Worm (Caenorhabditis elegans): ENCODE measurements around the gene unc-7.

unc-7 gene

ce11 chrX:15132073-15132472 is 15.5 kb downstream of the unc-7 start:
- TF ChIP-seq duxl-1 (tag; optimal IDR thresholded peaks at IDR 0.05; ENCODE audit: poor library complexity), result no peak
- peak; percentile 73 for TF ChIP-seq set-16 (GFP tag; IDR thresholded peaks at IDR 0.05)
- TF ChIP-seq attf-4 (tag; optimal IDR thresholded peaks at IDR 0.05), result no peak
- TF ChIP-seq D1046.2 (GFP tag; IDR thresholded peaks at IDR 0.05), result no peak
- TF ChIP-seq daf-16 (GFP tag; optimal IDR thresholded peaks at IDR 0.05), result no peak
- no peak for TF ChIP-seq daf-16 (tag; optimal IDR thresholded peaks at IDR 0.05)
- TF ChIP-seq mdl-1 (tag; optimal IDR thresholded peaks at IDR 0.05), result no peak
- TF ChIP-seq ZK546.5 (tag; optimal IDR thresholded peaks at IDR 0.05), result no peak
- TF ChIP-seq T20F7.1 (GFP tag; optimal IDR thresholded peaks at IDR 0.05), result no peak
- TF ChIP-seq zfp-2 (tag; optimal IDR thresholded peaks at IDR 0.05), result no peak

ce11 chrX:15128184-15128583 is 19.4 kb downstream of the unc-7 start:
- TF ChIP-seq fkh-10 (GFP tag; optimal IDR thresholded peaks at IDR 0.05) (peak; percentile 45), F37D6.2 (tag; optimal IDR thresholded peaks at IDR 0.05) (no peak), daf-19 (GFP tag; conservative IDR thresholded peaks at IDR 0.05) (no peak), ctbp-1 (GFP tag; IDR thresholded peaks at IDR 0.05) (peak; percentile 46; the same call in 1 of the 2 replicates)

ce11 chrX:15127338-15127737 is 20.2 kb downstream of the unc-7 start:
- peak; percentile 86 for TF ChIP-seq set-16 (GFP tag; IDR thresholded peaks at IDR 0.05)
- 0 out of 2 replicates have a peak, but pooled peaks have one; percentile 43 for TF ChIP-seq egl-43 (GFP tag; IDR thresholded peaks at IDR 0.05)
- TF ChIP-seq ztf-7 (tag; optimal IDR thresholded peaks at IDR 0.05), result no peak
- peak; percentile 80 for TF ChIP-seq aha-1 (tag)
- TF ChIP-seq Y105C5A.15 (GFP tag; IDR thresholded peaks at IDR 0.05), result no peak

- TF ChIP-seq ztf-11 (tag; optimal IDR thresholded peaks at IDR 0.05) (no peak), aly-2 (tag; optimal IDR thresholded peaks at IDR 0.05) (no peak), rbr-2 (tag; optimal IDR thresholded peaks at IDR 0.05) (no peak), unc-130 (GFP tag; optimal IDR thresholded peaks at IDR 0.05) (no peak), Y75B8A.6 (GFP tag; IDR thresholded peaks at IDR 0.05) (no peak), lin-15B (tag; optimal IDR thresholded peaks at IDR 0.05) (no peak), lin-1 (GFP tag; IDR thresholded peaks at IDR 0.05) (no peak), zfp-2 (tag; optimal IDR thresholded peaks at IDR 0.05) (no peak), F44E2.7 (GFP tag; IDR thresholded peaks at IDR 0.05) (no peak), D1046.2 (GFP tag; IDR thresholded peaks at IDR 0.05) (no peak), dve-1 (tag; optimal IDR thresholded peaks at IDR 0.05; ENCODE audit: insufficient read depth) (no peak), attf-4 (tag; optimal IDR thresholded peaks at IDR 0.05) (no peak), unc-62 (GFP tag; optimal IDR thresholded peaks at IDR 0.05 in 1 of 2) (no peak), unc-62 (tag; optimal IDR thresholded peaks at IDR 0.05) (no peak)
These were observed 20.8 kb downstream of the unc-7 start for ce11 chrX:15126736-15127135.

- TF ChIP-seq daf-19 (GFP tag; conservative IDR thresholded peaks at IDR 0.05), result no peak
- no peak for TF ChIP-seq lin-38 (GFP tag; IDR thresholded peaks at IDR 0.05)
- TF ChIP-seq ces-1 (GFP tag; optimal IDR thresholded peaks at IDR 0.05), result peak; percentile 30
These were observed 22.4 kb downstream of the unc-7 start for ce11 chrX:15125138-15125537.

ce11 chrX:15120545-15120944 is 27.0 kb downstream of the unc-7 start:
- TF ChIP-seq mes-2 (tag; optimal IDR thresholded peaks at IDR 0.05; ENCODE audit: poor library complexity, severe bottlenecking) (no peak), aha-1 (tag) (peak; percentile 91)

Measured in whole organism, L4 larva.